Fruit fly (Drosophila melanogaster) whole organism, adult: ENCODE data around the gene Spx.
A peak's percentile ranks its signal among the peaks of the same experiment; 100 is the strongest.

Experiments
- CG11617 ChIP-seq: fragments of 200-800 bp; sonication (Bioruptor generic); optimal IDR thresholded peaks from 2 replicates; lab custom pipeline; 2017; ENCODE audit warnings: mild to moderate bottlenecking, missing biosample characterization, missing genetic modification reagents, missing genetic modification characterization
- CG12768 ChIP-seq: fragments of 200-800 bp; sonication (Bioruptor generic); optimal IDR thresholded peaks from 2 replicates; lab custom pipeline; 2017; ENCODE audit warnings: missing biosample characterization, missing genetic modification characterization, mild to moderate bottlenecking, moderate library complexity, missing genetic modification reagents
- CG14711 ChIP-seq: fragments of 200-800 bp; sonication (Bioruptor generic); optimal IDR thresholded peaks from 2 replicates; lab custom pipeline; 2018; ENCODE audit warnings: missing biosample characterization, mild to moderate bottlenecking, missing genetic modification characterization, moderate library complexity
- CG1620 ChIP-seq: fragments of 200-800 bp; sonication (Bioruptor generic); optimal IDR thresholded peaks from 2 replicates; lab custom pipeline; 2016; ENCODE audit warnings: missing biosample characterization, missing genetic modification characterization
- CG33017 ChIP-seq: fragments of 200-800 bp; sonication (Bioruptor generic); optimal IDR thresholded peaks from 2 replicates; lab custom pipeline; 2018; ENCODE audit warnings: missing biosample characterization, mild to moderate bottlenecking, missing genetic modification characterization, moderate library complexity
- CG5204 ChIP-seq: fragments of 200-800 bp; sonication (Bioruptor generic); optimal IDR thresholded peaks from 2 replicates; lab custom pipeline; 2016; ENCODE audit warnings: missing biosample characterization, missing genetic modification characterization
- CG7045 ChIP-seq: fragments of 200-800 bp; sonication (Bioruptor generic); optimal IDR thresholded peaks from 2 replicates; lab custom pipeline; 2017; ENCODE audit warnings: missing biosample characterization, mild to moderate bottlenecking, missing genetic modification characterization
- CG7101 ChIP-seq: fragments of 200-800 bp; sonication (Bioruptor generic); optimal IDR thresholded peaks from 2 replicates; lab custom pipeline; 2018; ENCODE audit warnings: missing biosample characterization, mild to moderate bottlenecking, missing genetic modification characterization, moderate library complexity
- Clk ChIP-seq: fragments of 200-800 bp; sonication (Bioruptor generic); optimal IDR thresholded peaks from 2 replicates; lab custom pipeline; 2017; ENCODE audit warnings: missing biosample characterization, missing genetic modification characterization
- Crg-1 ChIP-seq: fragments of 200-800 bp; sonication (Bioruptor generic); optimal IDR thresholded peaks from 2 replicates; lab custom pipeline; 2016; ENCODE audit warnings: missing biosample characterization, missing genetic modification characterization
- Hr96 ChIP-seq: fragments of 200-800 bp; sonication (Bioruptor generic); optimal IDR thresholded peaks from 2 replicates; lab custom pipeline; 2016; ENCODE audit warnings: missing biosample characterization, missing genetic modification characterization
- Mnt ChIP-seq: fragments of 200-800 bp; sonication (Bioruptor generic); optimal IDR thresholded peaks from 2 replicates; lab custom pipeline; 2016; ENCODE audit warnings: missing biosample characterization, mild to moderate bottlenecking, missing genetic modification characterization
- bab1 ChIP-seq: fragments of 200-800 bp; sonication (Bioruptor generic); optimal IDR thresholded peaks from 3 replicates; lab custom pipeline; 2019; ENCODE audit warnings: missing biosample characterization, mild to moderate bottlenecking, missing genetic modification characterization, moderate library complexity
- cic ChIP-seq: fragments of 200-800 bp; sonication (Bioruptor generic); optimal IDR thresholded peaks from 2 replicates; lab custom pipeline; 2017; ENCODE audit warnings: missing biosample characterization, mild to moderate bottlenecking, missing genetic modification characterization, moderate library complexity
- cnc ChIP-seq, 2 experiments: fragments of >200 bp; optimal IDR thresholded peaks; 2 replicates each; lab custom pipeline; 2017
- kay ChIP-seq: fragments of 200-800 bp; sonication (Bioruptor generic); peaks from one replicate; lab custom pipeline; 2016; ENCODE audit warnings: missing biosample characterization, missing genetic modification characterization, borderline replicate concordance
- ovo ChIP-seq: fragments of 200-800 bp; sonication (Bioruptor generic); optimal IDR thresholded peaks from 2 replicates; lab custom pipeline; 2016; ENCODE audit warnings: missing biosample characterization, missing genetic modification characterization
- pad ChIP-seq: fragments of 200-800 bp; sonication (Bioruptor generic); optimal IDR thresholded peaks from 3 replicates; lab custom pipeline; 2017; ENCODE audit warnings: missing biosample characterization, missing genetic modification characterization, mild to moderate bottlenecking, moderate library complexity, missing genetic modification reagents
- tj ChIP-seq: fragments of 200-800 bp; sonication (Bioruptor generic); optimal IDR thresholded peaks from 3 replicates; lab custom pipeline; 2017; ENCODE audit warnings: missing biosample characterization, mild to moderate bottlenecking, missing genetic modification characterization, moderate library complexity
- toe ChIP-seq: fragments of 200-800 bp; sonication (Bioruptor generic); optimal IDR thresholded peaks from 2 replicates; lab custom pipeline; 2016; ENCODE audit warnings: missing biosample characterization, missing genetic modification characterization

Gene Spx

DNA sequence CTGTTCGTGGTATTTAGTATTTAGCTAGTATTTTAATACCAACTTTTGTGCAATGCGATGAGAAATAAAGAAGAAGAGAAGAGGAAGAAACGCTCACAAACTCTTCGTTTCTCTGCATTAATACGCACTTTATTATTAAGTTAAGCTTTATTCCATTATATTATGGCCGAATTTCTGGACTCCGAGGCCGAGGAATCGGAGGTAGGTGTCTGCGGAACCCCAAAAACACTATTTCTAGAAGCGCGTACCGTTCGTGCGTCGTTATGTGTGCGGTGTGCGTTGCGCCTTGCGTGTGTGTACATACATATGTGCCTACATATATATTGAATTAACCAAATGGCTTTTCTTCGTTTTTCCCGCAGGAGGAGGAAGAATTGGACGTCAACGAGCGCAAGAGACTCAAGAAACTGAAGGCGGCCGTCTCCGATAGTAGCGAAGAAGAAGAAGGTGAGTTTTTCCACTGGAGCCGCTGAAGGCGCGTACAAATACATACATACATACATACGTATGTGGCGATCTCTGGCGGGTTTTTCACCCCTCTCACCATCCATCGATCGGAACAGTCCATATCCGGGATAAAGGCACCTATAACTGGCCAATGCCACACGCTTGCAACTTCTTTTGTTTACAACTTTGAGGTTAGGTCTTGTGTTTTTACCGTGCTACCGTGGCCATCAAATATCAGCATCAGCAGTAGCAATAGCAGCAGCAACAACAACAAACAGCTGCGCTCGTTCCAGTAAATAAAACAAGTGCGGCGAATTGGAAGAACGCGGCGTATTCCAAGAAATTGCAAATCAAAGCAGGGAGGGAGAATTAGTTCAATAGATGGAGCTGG lies 12.3 kb downstream of the Spx start, which contains the start of gene Spt6:
Spt6 (plus strand) TSS at position 53 of the 838 bp plus-strand sequence.
- TF ChIP-seq CG12768 (GFP tag; lab: Kevin White, UChicago) = no peak
- TF ChIP-seq tj (GFP tag; lab: Kevin White, UChicago) = peak; percentile 87

- TF ChIP-seq ovo (GFP tag; lab: Kevin White, UChicago) (peak; percentile 11), pad (GFP tag; lab: Kevin White, UChicago) (no peak), CG14711 (tag; lab: Kevin White, UChicago) (peak; percentile 3), tj (GFP tag; lab: Kevin White, UChicago) (peak; percentile 17), bab1 (GFP tag; lab: Kevin White, UChicago) (peak; percentile 47), CG5204 (GFP tag; lab: Kevin White, UChicago) (no peak), kay (GFP tag; lab: Kevin White, UChicago) (peak; percentile 55), toe (GFP tag; lab: Kevin White, UChicago) (no peak), Clk (GFP tag; lab: Kevin White, UChicago) (no peak), Mnt (GFP tag; lab: Kevin White, UChicago) (peak; percentile 48)
Measured at dm6 chrX:6276590-6276989, 21.0 kb downstream of the Spx start, which contains the start of gene CG3566. Gene CG3566, minus strand, starts transcription at chrX:6276724.

- TF ChIP-seq Clk (GFP tag; lab: Kevin White, UChicago) (no peak), cic (GFP tag; lab: Kevin White, UChicago) (peak; percentile 32), CG12768 (GFP tag; lab: Kevin White, UChicago) (peak; percentile 0), toe (GFP tag; lab: Kevin White, UChicago) (no peak), CG33017 (tag; lab: Kevin White, UChicago) (peak; percentile 34), CG7045 (GFP tag; lab: Kevin White, UChicago) (no peak), CG11617 (peak; percentile 38), tj (GFP tag; lab: Kevin White, UChicago) (peak; percentile 41), ovo (GFP tag; lab: Kevin White, UChicago) (peak; percentile 56), pad (GFP tag; lab: Kevin White, UChicago) (peak; percentile 65), Mnt (GFP tag; lab: Kevin White, UChicago) (peak; percentile 66), bab1 (GFP tag; lab: Kevin White, UChicago) (peak; percentile 55), cnc (optimal IDR thresholded peaks at IDR 0.05; lab: Kevin White, UChicago) (no peak), CG14711 (tag; lab: Kevin White, UChicago) (no peak), kay (GFP tag; lab: Kevin White, UChicago) (no peak), CG7101 (tag; lab: Kevin White, UChicago) (peak; percentile 67), Crg-1 (GFP tag; lab: Kevin White, UChicago) (peak; percentile 20), Hr96 (peak; percentile 42), CG1620 (GFP tag; lab: Kevin White, UChicago) (peak; percentile 49), CG5204 (GFP tag; lab: Kevin White, UChicago) (no peak)
Measured at dm6 chrX:6278879-6279628, 23.4 kb downstream of the Spx start.

- TF ChIP-seq CG7101 (tag; lab: Kevin White, UChicago) (no peak), tj (GFP tag; lab: Kevin White, UChicago) (peak; percentile 71), toe (GFP tag; lab: Kevin White, UChicago) (no peak)
Measured at dm6 chrX:6279629-6280073, 24.0 kb downstream of the Spx start, which contains the start of gene Ubi-p5E. Gene Ubi-p5E, minus strand, starts transcription at chrX:6279647.

dm6 chrX:6283470-6283869 lies 27.8 kb downstream of the Spx start, which contains the start of gene CG11700:
Gene CG11700, minus strand, starts transcription at chrX:6283575.
- TF ChIP-seq tj (GFP tag; lab: Kevin White, UChicago) (peak; percentile 11), CG7101 (tag; lab: Kevin White, UChicago) (no peak), bab1 (GFP tag; lab: Kevin White, UChicago) (peak; percentile 24)

- TF ChIP-seq Crg-1 (GFP tag; lab: Kevin White, UChicago) (peak; percentile 47), cic (GFP tag; lab: Kevin White, UChicago) (peak; percentile 65), cnc (optimal IDR thresholded peaks at IDR 0.05; lab: Kevin White, UChicago) (no peak), Hr96 (no peak), CG7045 (GFP tag; lab: Kevin White, UChicago) (no peak), toe (GFP tag; lab: Kevin White, UChicago) (no peak), CG14711 (tag; lab: Kevin White, UChicago) (peak; percentile 44), kay (GFP tag; lab: Kevin White, UChicago) (no peak), CG33017 (tag; lab: Kevin White, UChicago) (peak; percentile 20), CG12768 (GFP tag; lab: Kevin White, UChicago) (no peak), Clk (GFP tag; lab: Kevin White, UChicago) (no peak), CG1620 (GFP tag; lab: Kevin White, UChicago) (peak; percentile 51), Mnt (GFP tag; lab: Kevin White, UChicago) (peak; percentile 96), tj (GFP tag; lab: Kevin White, UChicago) (peak; percentile 31), pad (GFP tag; lab: Kevin White, UChicago) (peak; percentile 72), CG5204 (GFP tag; lab: Kevin White, UChicago) (no peak), ovo (GFP tag; lab: Kevin White, UChicago) (peak; percentile 57), bab1 (GFP tag; lab: Kevin White, UChicago) (peak; percentile 83), CG11617 (peak; percentile 37), CG7101 (tag; lab: Kevin White, UChicago) (peak; percentile 68)
Measured at dm6 chrX:6287842-6288241, 32.2 kb downstream of the Spx start, which contains the start of the genes Top3beta and wuho. Gene Top3beta, minus strand, starts transcription at chrX:6287990. Gene wuho, plus strand, starts transcription at chrX:6288100.
